Worm (Caenorhabditis elegans) whole organism, L2 larva: ENCODE data around the gene nspd-5.

Source experiments
- C34F6.9 ChIP-seq: fragments of 150-350 bp; optimal IDR thresholded peaks from 2 replicates; lab custom pipeline; 2014; ENCODE audit warnings: missing biosample characterization, missing genetic modification characterization
- F13H6.1 ChIP-seq: sonication (generic microtip); optimal IDR thresholded peaks from 2 replicates; lab custom pipeline; 2016; ENCODE audit warnings: missing genetic modification characterization, missing compliant biosample characterization
- Y55F3AM.14 ChIP-seq: fragments of 200-800 bp; sonication (Bioruptor generic); optimal IDR thresholded peaks from 2 replicates; lab custom pipeline; 2018; ENCODE audit warnings: mild to moderate bottlenecking, missing genetic modification characterization, missing compliant biosample characterization
- ZK546.5 ChIP-seq: sonication (generic microtip); optimal IDR thresholded peaks from 2 replicates; lab custom pipeline; 2017; ENCODE audit warnings: missing biosample characterization, missing genetic modification characterization
- alr-1 ChIP-seq: fragments of 150-350 bp; optimal IDR thresholded peaks from 2 replicates; lab custom pipeline; 2014; ENCODE audit warnings: missing biosample characterization, missing genetic modification characterization
- aly-2 ChIP-seq: fragments of 150-350 bp; optimal IDR thresholded peaks from 2 replicates; lab custom pipeline; 2014; ENCODE audit warnings: missing biosample characterization, missing genetic modification characterization
- ama-1 ChIP-seq: fragments of 150-350 bp; optimal IDR thresholded peaks from 2 replicates; lab custom pipeline; 2018; ENCODE audit warnings: inconsistent platforms
- blmp-1 ChIP-seq: sonication (generic microtip); optimal IDR thresholded peaks from 2 replicates; lab custom pipeline; 2017; ENCODE audit warnings: missing genetic modification characterization, mild to moderate bottlenecking, missing compliant biosample characterization, antibody characterized with exemption, moderate library complexity; ENCODE audit not compliant: insufficient read depth
- ceh-16 ChIP-seq: fragments of 150-350 bp; optimal IDR thresholded peaks from 2 replicates; lab custom pipeline; 2014; ENCODE audit warnings: missing biosample characterization, missing genetic modification characterization
- ceh-82 ChIP-seq: fragments of 150-350 bp; optimal IDR thresholded peaks from 2 replicates; lab custom pipeline; 2014; ENCODE audit warnings: missing biosample characterization, missing genetic modification characterization
- crh-2 ChIP-seq: sonication (generic microtip); optimal IDR thresholded peaks from 2 replicates; lab custom pipeline; 2017; ENCODE audit warnings: missing biosample characterization, missing genetic modification characterization
- dmd-4 ChIP-seq: sonication (generic microtip); optimal IDR thresholded peaks from 2 replicates; lab custom pipeline; 2017; ENCODE audit warnings: missing biosample characterization, missing genetic modification characterization
- egl-27 ChIP-seq: sonication (generic microtip); optimal IDR thresholded peaks from 3 replicates; lab custom pipeline; 2017; ENCODE audit warnings: missing biosample characterization, missing genetic modification reagents, missing genetic modification characterization
- elt-3 ChIP-seq: sonication (generic microtip); optimal IDR thresholded peaks from 2 replicates; lab custom pipeline; 2017; ENCODE audit warnings: missing biosample characterization, missing genetic modification characterization
- fos-1 ChIP-seq: fragments of 150-350 bp; optimal IDR thresholded peaks from 2 replicates; lab custom pipeline; 2014; ENCODE audit warnings: missing biosample characterization, missing genetic modification characterization
- gmeb-1 ChIP-seq: fragments of 150-350 bp; optimal IDR thresholded peaks from 2 replicates; lab custom pipeline; 2014; ENCODE audit warnings: missing biosample characterization, missing genetic modification characterization
- lin-11 ChIP-seq: fragments of 150-350 bp; sonication (generic microtip); optimal IDR thresholded peaks from 2 replicates; lab custom pipeline; 2014; ENCODE audit warnings: missing biosample characterization, missing genetic modification characterization, inconsistent platforms, mixed read lengths
- lin-13 ChIP-seq: fragments of 150-350 bp; optimal IDR thresholded peaks from 2 replicates; lab custom pipeline; 2014; ENCODE audit warnings: missing biosample characterization, missing genetic modification reagents, missing genetic modification characterization
- lin-39 ChIP-seq: fragments of 150-350 bp; optimal IDR thresholded peaks from 2 replicates; lab custom pipeline; 2014; ENCODE audit warnings: missing biosample characterization, missing genetic modification reagents, missing genetic modification characterization
- lsy-2 ChIP-seq, 2 experiments: fragments of 150-350 bp in 1 of 2; sonication (generic microtip) in 1 of 2; optimal IDR thresholded peaks; 2 replicates each; lab custom pipeline; 2014 to 2017; ENCODE audit warnings: missing biosample characterization in 2 of 2, missing genetic modification characterization in 2 of 2
- mab-5 ChIP-seq: fragments of 150-350 bp; optimal IDR thresholded peaks from 2 replicates; lab custom pipeline; 2014; ENCODE audit warnings: missing biosample characterization, missing genetic modification characterization
- mbf-1 ChIP-seq: sonication (generic microtip); optimal IDR thresholded peaks from 2 replicates; lab custom pipeline; 2017; ENCODE audit warnings: missing biosample characterization, missing genetic modification characterization
- mdl-1 ChIP-seq, 2 experiments: fragments of 150-350 bp in 1 of 2; sonication (generic microtip) in 1 of 2; optimal IDR thresholded peaks; 2 replicates each; lab custom pipeline; 2017; ENCODE audit warnings: missing biosample characterization in 2 of 2, missing genetic modification characterization in 2 of 2
- nhr-10 ChIP-seq: sonication (generic microtip); optimal IDR thresholded peaks from 2 replicates; lab custom pipeline; 2017; ENCODE audit warnings: missing biosample characterization, missing genetic modification characterization
- nhr-11 ChIP-seq: fragments of 150-350 bp; optimal IDR thresholded peaks from 2 replicates; lab custom pipeline; 2014; ENCODE audit warnings: missing biosample characterization, missing genetic modification characterization
- nhr-12 ChIP-seq: fragments of 150-350 bp; optimal IDR thresholded peaks from 2 replicates; lab custom pipeline; 2014; ENCODE audit warnings: missing biosample characterization, missing genetic modification characterization
- nhr-129 ChIP-seq: fragments of 150-350 bp; optimal IDR thresholded peaks from 2 replicates; lab custom pipeline; 2014; ENCODE audit warnings: missing biosample characterization, missing genetic modification characterization
- nhr-21 ChIP-seq: fragments of 150-350 bp; optimal IDR thresholded peaks from 2 replicates; lab custom pipeline; 2014; ENCODE audit warnings: missing biosample characterization, missing genetic modification characterization
- nhr-23 ChIP-seq: fragments of 150-350 bp; optimal IDR thresholded peaks from 2 replicates; lab custom pipeline; 2014; ENCODE audit warnings: missing biosample characterization, missing genetic modification reagents, missing genetic modification characterization
- nhr-237 ChIP-seq: fragments of 150-350 bp; optimal IDR thresholded peaks from 2 replicates; lab custom pipeline; 2014; ENCODE audit warnings: missing biosample characterization, missing genetic modification characterization
- nhr-25 ChIP-seq: fragments of 150-350 bp; sonication (generic microtip); optimal IDR thresholded peaks from 3 replicates; lab custom pipeline; 2014; ENCODE audit warnings: missing biosample characterization, missing genetic modification characterization
- nhr-6 ChIP-seq: fragments of 150-350 bp; optimal IDR thresholded peaks from 2 replicates; lab custom pipeline; 2014; ENCODE audit warnings: missing biosample characterization, missing genetic modification characterization
- nhr-77 ChIP-seq: fragments of 150-350 bp; optimal IDR thresholded peaks from 2 replicates; lab custom pipeline; 2014; ENCODE audit warnings: missing biosample characterization, missing genetic modification characterization
- peb-1 ChIP-seq: fragments of 150-350 bp; optimal IDR thresholded peaks from 2 replicates; lab custom pipeline; 2014; ENCODE audit warnings: missing biosample characterization, missing genetic modification characterization
- sem-4 ChIP-seq: fragments of 150-350 bp; optimal IDR thresholded peaks from 2 replicates; lab custom pipeline; 2014; ENCODE audit warnings: missing biosample characterization, missing genetic modification reagents, missing genetic modification characterization
- skn-1 ChIP-seq: sonication (generic microtip); optimal IDR thresholded peaks from 2 replicates; lab custom pipeline; 2017; ENCODE audit warnings: missing biosample characterization, missing genetic modification characterization
- sma-3 ChIP-seq: sonication (generic microtip); optimal IDR thresholded peaks from 2 replicates; lab custom pipeline; 2016; ENCODE audit warnings: missing genetic modification reagents, missing genetic modification characterization, missing compliant biosample characterization
- sma-9 ChIP-seq, 2 experiments: fragments of 150-350 bp in 1 of 2; sonication (generic microtip) in 1 of 2; optimal IDR thresholded peaks; 2 replicates each; lab custom pipeline; 2014 to 2016; ENCODE audit warnings: missing genetic modification characterization in 2 of 2, mild to moderate bottlenecking in 1 of 2, missing biosample characterization in 1 of 2, missing compliant biosample characterization in 1 of 2, missing genetic modification reagents in 1 of 2, moderate library complexity in 1 of 2
- snpc-4 ChIP-seq: fragments of 150-350 bp; optimal IDR thresholded peaks from 2 replicates; lab custom pipeline; 2014; ENCODE audit warnings: missing biosample characterization, missing genetic modification characterization
- unc-55 ChIP-seq: fragments of 150-350 bp; sonication (generic microtip); optimal IDR thresholded peaks from 3 replicates; lab custom pipeline; 2014; ENCODE audit warnings: missing biosample characterization, missing genetic modification reagents, missing genetic modification characterization
- unc-62 ChIP-seq: fragments of 150-350 bp; optimal IDR thresholded peaks from 2 replicates; lab custom pipeline; 2014; ENCODE audit warnings: missing biosample characterization, missing genetic modification reagents, missing genetic modification characterization
- ztf-1 ChIP-seq: fragments of 200-800 bp; sonication (Bioruptor generic); conservative IDR thresholded peaks from 2 replicates; pipeline ENCODE4 v1.3.6; 2022; ENCODE audit warnings: missing genetic modification characterization, missing compliant biosample characterization
- ztf-11 ChIP-seq: sonication (generic microtip); optimal IDR thresholded peaks from 2 replicates; lab custom pipeline; 2017; ENCODE audit warnings: missing biosample characterization, missing genetic modification characterization
- ztf-4 ChIP-seq: fragments of 150-350 bp; optimal IDR thresholded peaks from 2 replicates; lab custom pipeline; 2014; ENCODE audit warnings: missing biosample characterization, missing genetic modification characterization

nspd-5 gene

DNA sequence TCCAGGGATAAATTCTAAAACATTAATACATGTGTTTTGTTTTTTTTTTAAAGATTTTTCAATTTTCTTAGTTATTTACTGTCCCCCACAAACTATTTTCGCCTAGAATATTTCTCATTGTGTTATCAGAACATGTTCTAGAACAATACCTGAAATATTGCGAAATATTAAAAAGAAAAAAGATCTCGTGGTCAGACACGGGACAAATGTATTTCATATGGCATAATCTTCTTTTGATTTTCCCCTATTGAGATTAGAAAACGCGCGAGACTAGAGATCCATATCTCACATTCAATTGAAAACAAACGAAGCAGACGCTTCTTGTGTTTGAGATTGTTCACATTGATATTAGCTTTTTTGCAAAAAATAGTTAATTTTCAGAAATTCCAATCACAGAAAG, 4.0 kb downstream of the nspd-5 start (continued):
- TF ChIP-seq unc-55 = peak; percentile 6
- peak; percentile 73 for TF ChIP-seq nhr-25
- no peak for TF ChIP-seq fos-1 (tag; lab: Kevin White, UChicago)
- no peak for TF ChIP-seq ceh-82 (tag; lab: Kevin White, UChicago)
- TF ChIP-seq ZK546.5 (tag; lab: Kevin White, UChicago) = no peak
- TF ChIP-seq nhr-6 (tag; lab: Kevin White, UChicago) = no peak
- TF ChIP-seq C34F6.9 (tag; lab: Kevin White, UChicago) = peak; percentile 54
- TF ChIP-seq Y55F3AM.14 (GFP tag; lab: Kevin White, UChicago) = no peak
- no peak for TF ChIP-seq ztf-4 (tag; lab: Kevin White, UChicago)
- TF ChIP-seq nhr-11 = no peak
- no peak for TF ChIP-seq ztf-1 (GFP tag; lab: Robert Waterston, UW)
- TF ChIP-seq skn-1 = peak; percentile 1
- TF ChIP-seq crh-2 (tag; lab: Kevin White, UChicago) = peak; percentile 4

DNA sequence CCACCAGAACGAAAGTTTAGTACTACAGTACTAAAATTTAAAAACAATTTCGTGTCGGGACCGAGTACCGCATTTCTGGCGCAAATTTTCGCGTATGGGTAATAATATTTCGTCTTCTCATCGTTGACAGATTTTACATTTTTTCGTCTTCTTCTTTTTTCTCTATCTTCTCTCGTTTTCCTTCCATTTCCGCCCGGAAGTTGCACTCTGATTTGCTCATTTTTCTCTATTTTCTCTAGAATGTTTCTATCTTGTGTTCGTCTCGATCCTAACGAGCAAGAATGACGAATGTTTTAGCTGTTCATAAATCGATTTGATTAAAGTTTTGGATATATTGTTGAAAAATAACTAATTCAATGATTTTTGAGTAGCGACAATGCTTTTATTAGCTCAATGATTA, 4.7 kb downstream of the nspd-5 start:
- peak; percentile 15 for TF ChIP-seq C34F6.9 (tag; lab: Kevin White, UChicago)
- TF ChIP-seq sma-9 (GFP tag; optimal IDR thresholded peaks at IDR 0.05; lab: Kevin White, UChicago) = peak; percentile 49
- TF ChIP-seq sma-9 (tag; optimal IDR thresholded peaks at IDR 0.05; lab: Kevin White, UChicago) = no peak
- TF ChIP-seq egl-27 (tag; lab: Kevin White, UChicago) = no peak
- peak; percentile 2 to 24 for TF ChIP-seq lsy-2 (tag; optimal IDR thresholded peaks at IDR 0.05; lab: Kevin White, UChicago)
- no peak for TF ChIP-seq aly-2

DNA sequence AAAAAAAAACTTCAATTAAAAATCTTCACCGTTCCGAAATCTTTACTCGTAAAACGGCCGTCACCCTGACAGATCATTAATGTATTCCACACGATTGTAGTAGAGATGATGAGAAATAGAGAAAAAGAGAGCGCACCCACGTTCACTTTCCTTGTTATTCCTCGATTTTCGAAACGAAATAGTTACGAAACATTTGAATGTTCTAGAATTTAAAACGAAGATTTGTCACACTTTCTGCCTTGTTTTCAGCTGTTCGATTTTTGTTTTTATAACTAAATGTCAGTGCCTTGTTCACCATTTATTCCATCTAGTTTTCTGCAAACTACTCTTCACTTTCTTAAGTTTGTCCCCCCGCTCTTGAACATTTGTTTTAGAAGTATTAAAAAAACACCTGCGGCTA, 5.4 kb downstream of the nspd-5 start:
- no peak for TF ChIP-seq lin-13 (GFP tag; lab: Kevin White, UChicago)
- no peak for TF ChIP-seq nhr-25
- TF ChIP-seq ztf-11 = no peak
- no peak for TF ChIP-seq mbf-1
- peak; percentile 35 for TF ChIP-seq unc-55
- no peak for TF ChIP-seq snpc-4 (tag; lab: Kevin White, UChicago)
- TF ChIP-seq blmp-1 = no peak
- no peak for TF ChIP-seq nhr-237
- no peak for TF ChIP-seq ceh-82 (tag; lab: Kevin White, UChicago)
- TF ChIP-seq sma-9 (GFP tag; optimal IDR thresholded peaks at IDR 0.05; lab: Kevin White, UChicago) = no peak
- TF ChIP-seq sma-9 (tag; optimal IDR thresholded peaks at IDR 0.05; lab: Kevin White, UChicago) = no peak
- peak; percentile 39 for TF ChIP-seq C34F6.9 (tag; lab: Kevin White, UChicago)

DNA sequence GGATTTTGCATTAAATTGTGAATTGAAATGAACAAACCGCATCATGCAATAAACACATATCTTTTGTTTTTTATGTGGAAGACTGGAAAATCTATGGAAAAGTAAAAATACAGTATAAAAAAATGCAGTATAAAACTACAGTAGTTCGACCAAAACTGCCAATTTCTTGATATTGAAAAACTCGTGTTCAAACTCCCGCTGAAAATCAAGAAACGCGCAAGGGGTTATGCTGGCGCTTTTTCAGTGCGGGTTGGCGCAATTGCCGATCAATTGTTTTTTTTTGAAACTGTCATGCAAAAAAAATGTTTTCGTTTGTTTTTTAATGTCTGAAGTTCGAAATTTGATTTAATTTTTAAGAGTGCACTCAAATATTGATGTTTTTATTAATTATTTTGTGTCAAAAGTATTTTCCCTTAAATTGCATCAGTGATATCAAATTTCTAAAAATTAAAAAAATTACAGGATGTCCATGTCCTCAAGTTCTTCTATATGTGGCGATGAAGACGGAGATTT, 8.5 kb downstream of the nspd-5 start, which contains the start of gene dnj-9:
Gene dnj-9 (plus strand): TSS at position 463 of the 513 bp plus-strand sequence.
- no peak for TF ChIP-seq nhr-11
- peak; percentile 77 for TF ChIP-seq ama-1 (lab: Kevin White, UChicago)
- TF ChIP-seq sma-9 (GFP tag; optimal IDR thresholded peaks at IDR 0.05; lab: Kevin White, UChicago) = peak; percentile 98
- TF ChIP-seq sma-9 (tag; optimal IDR thresholded peaks at IDR 0.05; lab: Kevin White, UChicago) = no peak
- no peak for TF ChIP-seq elt-3 (tag; lab: Kevin White, UChicago)
- TF ChIP-seq lin-11 = peak; percentile 90
- peak; percentile 60 for TF ChIP-seq nhr-12 (tag; lab: Kevin White, UChicago)
- TF ChIP-seq sem-4 (tag; lab: Kevin White, UChicago) = peak; percentile 95
- TF ChIP-seq nhr-21 (tag; lab: Kevin White, UChicago) = peak; percentile 93
- peak; percentile 58 for TF ChIP-seq skn-1
- TF ChIP-seq dmd-4 (tag; lab: Kevin White, UChicago) = peak; percentile 63
- TF ChIP-seq nhr-25 = peak; percentile 97
- peak; percentile 96 for TF ChIP-seq F13H6.1 (tag; lab: Kevin White, UChicago)
- TF ChIP-seq lin-39 (tag; lab: Kevin White, UChicago) = no peak
- TF ChIP-seq lsy-2 (tag; optimal IDR thresholded peaks at IDR 0.05; lab: Kevin White, UChicago) = peak; percentile 95 to 96
- TF ChIP-seq nhr-77 (tag; lab: Kevin White, UChicago) = peak; percentile 79
- TF ChIP-seq unc-55 = peak; percentile 98
- peak; percentile 93 for TF ChIP-seq mab-5 (tag; lab: Kevin White, UChicago)
- no peak for TF ChIP-seq nhr-23 (tag; lab: Kevin White, UChicago)
- TF ChIP-seq unc-62 (GFP tag; lab: Kevin White, UChicago) = peak; percentile 63
- peak; percentile 87 for TF ChIP-seq nhr-129 (tag; lab: Kevin White, UChicago)
- TF ChIP-seq aly-2 = no peak
- TF ChIP-seq sma-3 (GFP tag; lab: Kevin White, UChicago) = peak; percentile 96
- TF ChIP-seq gmeb-1 (tag; lab: Kevin White, UChicago) = peak; percentile 100
- no peak for TF ChIP-seq ztf-11
- TF ChIP-seq egl-27 (tag; lab: Kevin White, UChicago) = peak; percentile 94
- no peak for TF ChIP-seq peb-1 (tag; lab: Kevin White, UChicago)
- TF ChIP-seq fos-1 (tag; lab: Kevin White, UChicago) = peak; percentile 77
- TF ChIP-seq snpc-4 (tag; lab: Kevin White, UChicago) = peak; percentile 84
- peak; percentile 6 for TF ChIP-seq ceh-16 (tag; lab: Kevin White, UChicago)
- TF ChIP-seq nhr-6 (tag; lab: Kevin White, UChicago) = peak; percentile 89
- TF ChIP-seq ceh-82 (tag; lab: Kevin White, UChicago) = peak; percentile 43
- peak; percentile 91 for TF ChIP-seq ztf-4 (tag; lab: Kevin White, UChicago)
- TF ChIP-seq mdl-1 (tag; optimal IDR thresholded peaks at IDR 0.05; lab: Kevin White, UChicago) = peak in 1 of 2 experiments; percentile 62
- peak; percentile 38 for TF ChIP-seq alr-1 (tag; lab: Kevin White, UChicago)
- TF ChIP-seq ZK546.5 (tag; lab: Kevin White, UChicago) = peak; percentile 68
- TF ChIP-seq lin-13 (GFP tag; lab: Kevin White, UChicago) = peak; percentile 95
- TF ChIP-seq nhr-10 (tag; lab: Kevin White, UChicago) = peak; percentile 91
- TF ChIP-seq blmp-1 = peak; percentile 77
- TF ChIP-seq Y55F3AM.14 (GFP tag; lab: Kevin White, UChicago) = no peak
